Worm (Caenorhabditis elegans) whole organism, L4 larva: Measurements from ENCODE around the gene set-2.

Source experiments
- F26F4.8 ChIP-seq: fragments of 200-800 bp; sonication (Bioruptor generic); conservative IDR thresholded peaks from 2 replicates; pipeline ENCODE4 v1.3.6; 2022; ENCODE audit warnings: missing genetic modification characterization, missing compliant biosample characterization
- T26A8.4 ChIP-seq: fragments of 200-800 bp; sonication (Bioruptor generic); IDR thresholded peaks from 2 replicates; pipeline ENCODE4 v1.3.6; 2022; ENCODE audit warnings: missing genetic modification characterization, missing compliant biosample characterization
- Y75B8A.6 ChIP-seq: fragments of 200-800 bp; sonication (Bioruptor generic); IDR thresholded peaks from 2 replicates; pipeline ENCODE4 v1.3.6; 2022; ENCODE audit warnings: missing genetic modification reagents, missing genetic modification characterization, missing compliant biosample characterization
- ZK546.5 ChIP-seq, 2 experiments: sonication (generic microtip); optimal IDR thresholded peaks; 2 replicates each; lab custom pipeline; 2017; ENCODE audit warnings: missing biosample characterization in 2 of 2, missing genetic modification characterization in 2 of 2
- aha-1 ChIP-seq: fragments of 150-350 bp; peaks from one replicate; lab custom pipeline; 2014; ENCODE audit warnings: missing biosample characterization, missing genetic modification characterization
- ama-1 ChIP-seq: fragments of 150-350 bp; optimal IDR thresholded peaks from 2 replicates; lab custom pipeline; 2014; ENCODE audit warnings: inconsistent platforms, mixed read lengths
- ceh-32 ChIP-seq: sonication (generic microtip); optimal IDR thresholded peaks from 2 replicates; lab custom pipeline; 2016; ENCODE audit warnings: mild to moderate bottlenecking, missing genetic modification characterization, missing compliant biosample characterization; ENCODE audit not compliant: poor library complexity
- ceh-82 ChIP-seq: sonication (generic microtip); optimal IDR thresholded peaks from 2 replicates; lab custom pipeline; 2017; ENCODE audit warnings: missing biosample characterization, missing genetic modification characterization
- ces-1 ChIP-seq: fragments of 150-350 bp; sonication (generic microtip); optimal IDR thresholded peaks from 4 replicates; lab custom pipeline; 2014; ENCODE audit warnings: missing biosample characterization, missing genetic modification reagents, missing genetic modification characterization
- ctbp-1 ChIP-seq: fragments of 200-800 bp; sonication (Bioruptor generic); IDR thresholded peaks from 2 replicates; pipeline ENCODE4 v1.3.6; 2022; ENCODE audit warnings: missing genetic modification reagents, missing genetic modification characterization, missing compliant biosample characterization
- daf-16 ChIP-seq, 3 experiments: sonication (generic microtip); optimal IDR thresholded peaks; 2 replicates each; lab custom pipeline; 2016 to 2017; ENCODE audit warnings: missing genetic modification characterization in 3 of 3, missing genetic modification reagents in 3 of 3, mild to moderate bottlenecking in 2 of 3, missing compliant biosample characterization in 2 of 3, missing biosample characterization in 1 of 3, moderate library complexity in 1 of 3
- daf-8 ChIP-seq: fragments of 200-800 bp; sonication (Bioruptor generic); IDR thresholded peaks from 2 replicates; pipeline ENCODE4 v1.3.6; 2022; ENCODE audit warnings: missing genetic modification characterization, missing compliant biosample characterization
- dmd-6 ChIP-seq: fragments of 200-800 bp; sonication (Bioruptor generic); IDR thresholded peaks from 2 replicates; pipeline ENCODE4 v1.3.6; 2022; ENCODE audit warnings: missing genetic modification reagents, missing genetic modification characterization, missing compliant biosample characterization
- dmd-9 ChIP-seq: fragments of 200-800 bp; sonication (Bioruptor generic); IDR thresholded peaks from 2 replicates; pipeline ENCODE4 v1.3.6; 2022; ENCODE audit warnings: missing genetic modification reagents, missing genetic modification characterization, missing compliant biosample characterization
- egl-27 ChIP-seq: sonication (generic microtip); optimal IDR thresholded peaks from 3 replicates; lab custom pipeline; 2017; ENCODE audit warnings: missing biosample characterization, missing genetic modification reagents, missing genetic modification characterization
- egl-43 ChIP-seq: fragments of 200-800 bp; sonication (Bioruptor generic); IDR thresholded peaks from 2 replicates; pipeline ENCODE4 v1.3.6; 2022; ENCODE audit warnings: missing genetic modification reagents, missing genetic modification characterization, missing compliant biosample characterization
- fos-1 ChIP-seq: fragments of 150-350 bp; optimal IDR thresholded peaks from 2 replicates; lab custom pipeline; 2014; ENCODE audit warnings: missing biosample characterization, missing genetic modification characterization
- hlh-11 ChIP-seq: fragments of 200-800 bp; sonication (Bioruptor generic); optimal IDR thresholded peaks from 2 replicates; lab custom pipeline; 2018; ENCODE audit warnings: mild to moderate bottlenecking, missing genetic modification characterization, missing compliant biosample characterization
- jun-1 ChIP-seq: fragments of 150-350 bp; optimal IDR thresholded peaks from 2 replicates; lab custom pipeline; 2014; ENCODE audit warnings: missing biosample characterization, missing genetic modification reagents, missing genetic modification characterization
- lim-7 ChIP-seq: fragments of 200-800 bp; sonication (Bioruptor generic); IDR thresholded peaks from 2 replicates; pipeline ENCODE4 v1.3.6; 2022; ENCODE audit warnings: missing genetic modification characterization, missing compliant biosample characterization
- lin-13 ChIP-seq: fragments of 150-350 bp; optimal IDR thresholded peaks from 2 replicates; lab custom pipeline; 2014; ENCODE audit warnings: missing biosample characterization, missing genetic modification reagents, missing genetic modification characterization
- lir-3 ChIP-seq: sonication (generic microtip); optimal IDR thresholded peaks from 2 replicates; lab custom pipeline; 2016; ENCODE audit warnings: mild to moderate bottlenecking, missing genetic modification characterization, missing compliant biosample characterization
- lsy-2 ChIP-seq, 2 experiments: fragments of 150-350 bp in 1 of 2; sonication (generic microtip) in 1 of 2; optimal IDR thresholded peaks; 2 replicates each; lab custom pipeline; 2014 to 2017; ENCODE audit warnings: missing biosample characterization in 2 of 2, missing genetic modification characterization in 2 of 2
- madf-9 ChIP-seq: fragments of 200-800 bp; sonication (Bioruptor generic); conservative IDR thresholded peaks from 2 replicates; pipeline ENCODE4 v1.3.6; 2022; ENCODE audit warnings: missing genetic modification reagents, missing genetic modification characterization, missing compliant biosample characterization
- mdl-1 ChIP-seq, 2 experiments: fragments of 150-350 bp in 1 of 2; sonication (generic microtip) in 1 of 2; optimal IDR thresholded peaks; 2 replicates each; lab custom pipeline; 2014 to 2017; ENCODE audit warnings: missing biosample characterization in 2 of 2, missing genetic modification characterization in 2 of 2
- nhr-11 ChIP-seq: fragments of 150-350 bp; optimal IDR thresholded peaks from 2 replicates; lab custom pipeline; 2014; ENCODE audit warnings: missing biosample characterization, missing genetic modification characterization
- nhr-25 ChIP-seq: sonication (generic microtip); optimal IDR thresholded peaks from 2 replicates; lab custom pipeline; 2017; ENCODE audit warnings: missing genetic modification characterization, mild to moderate bottlenecking, missing compliant biosample characterization, antibody characterized with exemption, moderate library complexity, borderline replicate concordance; ENCODE audit not compliant: insufficient read depth
- nhr-48 ChIP-seq: sonication (generic microtip); optimal IDR thresholded peaks from 2 replicates; lab custom pipeline; 2016; ENCODE audit warnings: mild to moderate bottlenecking, missing genetic modification characterization, missing compliant biosample characterization
- nhr-76 ChIP-seq: fragments of 150-350 bp; optimal IDR thresholded peaks from 2 replicates; lab custom pipeline; 2014; ENCODE audit warnings: missing biosample characterization, missing genetic modification characterization
- pqm-1 ChIP-seq: sonication (generic microtip); optimal IDR thresholded peaks from 2 replicates; lab custom pipeline; 2017; ENCODE audit warnings: missing biosample characterization, missing genetic modification characterization
- rbr-2 ChIP-seq: sonication (generic microtip); optimal IDR thresholded peaks from 2 replicates; lab custom pipeline; 2016; ENCODE audit warnings: missing genotype, missing genetic modification characterization, missing compliant biosample characterization
- set-16 ChIP-seq: fragments of 200-800 bp; sonication (Bioruptor generic); IDR thresholded peaks from 2 replicates; pipeline ENCODE4 v1.3.6; 2022; ENCODE audit warnings: missing genetic modification reagents, missing genetic modification characterization, missing compliant biosample characterization
- skn-1 ChIP-seq: fragments of 150-350 bp; optimal IDR thresholded peaks from 2 replicates; lab custom pipeline; 2014; ENCODE audit warnings: missing biosample characterization, missing genetic modification characterization
- snpc-4 ChIP-seq: fragments of 150-350 bp; optimal IDR thresholded peaks from 2 replicates; lab custom pipeline; 2014; ENCODE audit warnings: missing biosample characterization, missing genetic modification characterization
- spr-3 ChIP-seq: fragments of 200-800 bp; sonication (Bioruptor generic); optimal IDR thresholded peaks from 2 replicates; lab custom pipeline; 2018; ENCODE audit warnings: mild to moderate bottlenecking, missing genetic modification characterization, missing compliant biosample characterization
- tra-1 ChIP-seq: fragments of 200-800 bp; sonication (Bioruptor generic); IDR thresholded peaks from 2 replicates; pipeline ENCODE4 v1.3.6; 2022; ENCODE audit warnings: missing genetic modification reagents, missing genetic modification characterization, missing compliant biosample characterization
- unc-62 ChIP-seq, 3 experiments: fragments of 150-350 bp in 1 of 3; sonication (generic microtip); optimal IDR thresholded peaks in 2 of 3; peaks in 1 of 3; 1 replicate in 1 of 3; 2 replicates in 2 of 3; lab custom pipeline; 2014 to 2017; ENCODE audit warnings: missing biosample characterization in 3 of 3, missing genetic modification characterization in 3 of 3, missing genetic modification reagents in 3 of 3, missing genotype in 1 of 3
- vab-7 ChIP-seq: fragments of 200-800 bp; sonication (Bioruptor generic); IDR thresholded peaks from 2 replicates; pipeline ENCODE4 v1.3.6; 2022; ENCODE audit warnings: missing genetic modification reagents, missing genetic modification characterization, missing compliant biosample characterization
- zag-1 ChIP-seq: fragments of 150-350 bp; optimal IDR thresholded peaks from 2 replicates; lab custom pipeline; 2014; ENCODE audit warnings: missing biosample characterization, missing genetic modification characterization
- zfp-2 ChIP-seq: sonication (generic microtip); optimal IDR thresholded peaks from 2 replicates; lab custom pipeline; 2016; ENCODE audit warnings: mild to moderate bottlenecking, missing genetic modification characterization, missing compliant biosample characterization
- zfp-3 ChIP-seq: fragments of 200-800 bp; sonication (Bioruptor generic); conservative IDR thresholded peaks from 2 replicates; pipeline ENCODE4 v1.3.6; 2022; ENCODE audit warnings: missing genetic modification reagents, missing genetic modification characterization, missing compliant biosample characterization

set-2 gene

DNA sequence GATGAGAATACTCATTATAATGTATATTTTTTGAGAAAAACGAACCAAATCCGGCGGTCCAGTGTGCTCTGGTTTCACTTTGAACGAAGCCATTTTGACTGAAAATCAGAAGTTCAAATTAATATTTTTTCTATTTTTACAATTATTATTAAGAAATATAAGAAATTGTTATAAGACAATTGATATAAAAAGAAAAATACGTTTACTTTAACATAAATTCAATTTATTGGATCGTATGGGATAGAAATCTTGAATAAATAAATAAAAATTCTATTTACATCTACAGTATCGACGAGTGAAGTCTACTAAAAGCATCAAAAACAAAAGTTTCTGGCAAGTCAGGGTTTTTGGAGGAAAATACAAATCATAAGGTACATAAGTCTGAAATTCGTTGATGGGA lies 30.2 kb upstream of the set-2 start, which contains the start of gene C27F2.4:
Gene C27F2.4, minus strand, starts transcription at position 101 of the 400 bp plus-strand sequence.
- no peak for TF ChIP-seq F26F4.8 (GFP tag; lab: Robert Waterston, UW)
- TF ChIP-seq zfp-3 = no peak
- TF ChIP-seq dmd-6 (GFP tag; lab: Robert Waterston, UW) = no peak
- no peak for TF ChIP-seq ceh-82 (tag; lab: Kevin White, UChicago)
- no peak for TF ChIP-seq snpc-4 (tag; lab: Kevin White, UChicago)
- TF ChIP-seq dmd-9 (GFP tag; lab: Robert Waterston, UW) = no peak
- TF ChIP-seq fos-1 (tag; lab: Kevin White, UChicago) = no peak
- no peak for TF ChIP-seq ceh-32
- no peak for TF ChIP-seq T26A8.4 (GFP tag; lab: Robert Waterston, UW)
- TF ChIP-seq nhr-25 (tag; lab: Kevin White, UChicago) = no peak
- no peak for TF ChIP-seq zfp-2 (tag; lab: Kevin White, UChicago)
- TF ChIP-seq lin-13 = no peak
- TF ChIP-seq jun-1 (tag; lab: Kevin White, UChicago) = no peak
- no peak for TF ChIP-seq mdl-1 (tag; optimal IDR thresholded peaks at IDR 0.05; lab: Kevin White, UChicago)

ce11 chrIII:4956566-4956965 lies 26.6 kb upstream of the set-2 start, which contains the start of gene C26E6.1:
C26E6.1 (plus strand) TSS chrIII:4956866.
- TF ChIP-seq unc-62 (GFP tag; optimal IDR thresholded peaks at IDR 0.05 in 1 of 2; lab: Kevin White, UChicago) = peak in 1 of 2 experiments; percentile 25
- no peak for TF ChIP-seq unc-62 (tag; optimal IDR thresholded peaks at IDR 0.05; lab: Kevin White, UChicago)
- no peak for TF ChIP-seq skn-1 (tag; lab: Kevin White, UChicago)

DNA sequence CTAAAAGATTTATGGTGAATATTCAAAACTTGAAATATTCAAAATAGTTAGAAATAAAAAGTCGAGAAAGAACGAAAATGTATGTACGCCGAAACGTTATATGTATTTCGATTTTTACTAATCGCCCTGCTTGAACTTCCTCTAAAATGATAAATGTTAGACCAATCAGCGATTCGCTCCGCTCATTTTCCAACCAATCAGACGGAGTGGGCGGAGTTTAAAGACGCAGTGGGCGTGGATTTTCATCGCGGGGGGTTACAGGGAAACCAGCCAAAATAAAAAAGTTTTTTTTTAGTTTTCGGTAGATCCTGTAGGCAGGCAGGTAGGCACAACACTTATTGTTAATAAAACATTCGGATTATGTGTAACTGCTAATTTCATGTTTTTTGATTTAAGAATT lies 23.0 kb upstream of the set-2 start:
- TF ChIP-seq tra-1 (GFP tag; lab: Robert Waterston, UW) (no peak), zag-1 (no peak)
- TF ChIP-seq, all 104 proteins: peak for 0

- TF ChIP-seq rbr-2 (tag; lab: Kevin White, UChicago) = no peak
Observed at ce11 chrIII:4951824-4952223, 21.8 kb upstream of the set-2 start, which contains the start of gene flh-2. flh-2 (plus strand) TSS chrIII:4952124.

DNA sequence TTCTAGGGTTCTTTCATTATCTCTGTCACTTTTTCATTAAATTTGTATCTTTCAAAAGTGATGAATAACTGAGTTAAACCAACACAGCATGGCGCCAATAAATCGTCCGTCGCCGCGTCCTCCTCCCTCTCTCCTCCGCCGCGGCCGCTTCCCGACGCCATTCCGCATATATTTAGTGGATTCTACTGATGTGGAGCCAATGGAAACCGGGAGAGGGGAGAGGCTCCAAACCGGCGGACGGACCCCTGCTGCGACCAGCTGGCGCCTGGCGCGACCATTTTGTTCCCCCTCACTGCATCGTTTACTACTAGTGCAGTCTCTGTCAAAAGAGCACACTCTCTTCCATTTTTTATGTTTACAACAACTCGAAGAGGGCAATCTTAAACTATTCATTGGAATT lies 21.2 kb upstream of the set-2 start:
- TF ChIP-seq hlh-11 (tag; lab: Kevin White, UChicago) = peak; percentile 26
- TF ChIP-seq set-16 (GFP tag; lab: Robert Waterston, UW) = peak; percentile 92
- 0 out of 2 replicates have a peak, but pooled peaks have one; percentile 23 for TF ChIP-seq egl-43 (GFP tag; lab: Robert Waterston, UW)
- no peak for TF ChIP-seq nhr-11 (tag; lab: Kevin White, UChicago)
- peak; percentile 66 for TF ChIP-seq aha-1 (tag; lab: Kevin White, UChicago)
- TF ChIP-seq daf-16 (GFP tag; optimal IDR thresholded peaks at IDR 0.05; lab: Kevin White, UChicago) = peak in 1 of 2 experiments; percentile 67
- peak; percentile 12 for TF ChIP-seq daf-16 (tag; optimal IDR thresholded peaks at IDR 0.05; lab: Kevin White, UChicago)
- no peak for TF ChIP-seq ces-1 (GFP tag; lab: Kevin White, UChicago)

DNA sequence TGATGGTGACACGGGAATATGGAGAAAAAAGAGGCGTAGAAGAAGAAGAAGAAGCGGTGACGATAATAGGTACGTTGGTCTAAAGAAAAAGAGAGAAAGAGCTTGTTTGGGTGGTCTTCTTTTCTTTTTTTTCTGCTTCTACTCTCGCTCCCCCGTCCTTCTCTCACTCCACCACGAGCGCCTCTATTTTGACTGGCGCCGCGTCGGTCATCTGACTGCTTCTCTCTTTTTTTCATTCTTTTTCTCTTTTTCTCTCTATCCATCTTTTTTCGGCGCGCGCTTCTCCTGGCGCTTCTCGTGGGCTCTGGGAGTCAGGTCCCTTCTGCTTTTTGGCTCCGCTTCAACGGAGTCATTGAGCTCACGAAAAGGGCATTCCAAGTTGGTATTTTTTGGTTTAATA lies 20.3 kb upstream of the set-2 start:
- TF ChIP-seq Y75B8A.6 (GFP tag; lab: Robert Waterston, UW) (no peak), lir-3 (no peak), ama-1 (lab: Kevin White, UChicago) (no peak), lsy-2 (tag; optimal IDR thresholded peaks at IDR 0.05; lab: Kevin White, UChicago) (peak in 1 of 2 experiments; percentile 43), tra-1 (GFP tag; lab: Robert Waterston, UW) (peak; percentile 54; the same call in 1 of the 2 replicates), dmd-9 (GFP tag; lab: Robert Waterston, UW) (no peak), spr-3 (GFP tag; lab: Kevin White, UChicago) (no peak), ctbp-1 (GFP tag; lab: Robert Waterston, UW) (0 out of 2 replicates have a peak, but pooled peaks have one; percentile 25), nhr-76 (tag; lab: Kevin White, UChicago) (no peak), egl-27 (tag; lab: Kevin White, UChicago) (no peak), nhr-48 (tag; lab: Kevin White, UChicago) (no peak), vab-7 (GFP tag; lab: Robert Waterston, UW) (no peak), madf-9 (GFP tag; lab: Robert Waterston, UW) (peak; percentile 64), pqm-1 (tag; lab: Kevin White, UChicago) (no peak), daf-8 (GFP tag; lab: Robert Waterston, UW) (no peak), lim-7 (GFP tag; lab: Robert Waterston, UW) (no peak), ZK546.5 (tag; optimal IDR thresholded peaks at IDR 0.05; lab: Kevin White, UChicago) (no peak)
